Fruit fly (Drosophila melanogaster): ENCODE measurements around the gene Grl62a.

Gene Grl62a

dm6 chr3L:2021858-2022257 lies at the start of gene Grl62a:
Grl62a (minus strand) TSS chr3L:2021958.
- TF ChIP-seq insv (optimal IDR thresholded peaks at IDR 0.05) = no peak

DNA sequence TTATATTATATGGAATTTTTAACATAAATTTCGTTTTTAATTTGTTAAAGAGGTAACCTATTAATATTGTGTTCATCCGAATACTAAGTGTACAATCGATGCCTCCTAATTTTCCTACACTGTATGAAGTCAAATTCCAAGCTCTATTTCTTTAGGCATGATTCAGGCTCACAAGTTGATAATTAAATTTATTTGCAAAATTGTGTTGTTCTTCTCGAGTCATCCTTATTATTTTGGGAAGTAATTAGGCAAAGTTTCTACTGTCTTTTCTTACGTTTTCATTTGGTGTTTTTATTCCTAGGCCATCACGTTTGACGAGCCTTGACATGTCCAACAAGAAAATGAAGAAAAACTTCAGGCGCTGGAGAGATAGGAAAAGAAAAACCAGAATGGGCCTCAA lies 16.4 kb upstream of the Grl62a start, which contains the start of gene CG42355:
TSS of gene CG42355 (minus strand) at position 101 of the 400 bp plus-strand sequence.
- no peak for TF ChIP-seq psq (optimal IDR thresholded peaks at IDR 0.05)
- TF ChIP-seq h (optimal IDR thresholded peaks at IDR 0.05) = no peak
- no peak for TF ChIP-seq Sin3A (optimal IDR thresholded peaks at IDR 0.05)
- no peak for TF ChIP-seq Myc (optimal IDR thresholded peaks at IDR 0.05)
- TF ChIP-seq ttk (optimal IDR thresholded peaks at IDR 0.05) = no peak
- TF ChIP-seq insv (optimal IDR thresholded peaks at IDR 0.05) = no peak

DNA sequence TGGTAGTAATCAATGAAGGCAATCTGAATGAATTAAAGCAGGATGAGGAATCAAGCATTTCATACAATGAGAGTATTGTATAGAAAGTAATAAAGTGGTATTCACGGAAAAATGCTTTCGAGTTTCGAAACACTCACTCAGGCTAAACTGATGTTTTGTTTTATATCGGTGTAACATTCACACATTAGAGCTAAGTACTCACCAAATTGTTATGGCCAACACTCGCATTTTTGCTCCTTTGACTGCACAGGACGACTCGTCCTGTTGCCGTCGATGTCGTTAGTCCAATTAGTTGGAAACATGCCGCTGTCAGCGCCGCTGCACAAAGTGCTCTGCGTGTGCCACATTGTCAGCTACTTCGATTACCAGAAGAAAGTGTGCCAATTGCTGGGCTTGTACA lies 4.9 kb upstream of the Grl62a start, which contains the start of gene Grl62c:
TSS of gene Grl62c (plus strand) at position 301 of the 400 bp plus-strand sequence.
- no peak for TF ChIP-seq Sin3A (optimal IDR thresholded peaks at IDR 0.05)
- no peak for TF ChIP-seq ttk (optimal IDR thresholded peaks at IDR 0.05)
- TF ChIP-seq psq (optimal IDR thresholded peaks at IDR 0.05) = no peak
- TF ChIP-seq h (optimal IDR thresholded peaks at IDR 0.05) = no peak
- TF ChIP-seq insv (optimal IDR thresholded peaks at IDR 0.05) = no peak
- TF ChIP-seq Myc (optimal IDR thresholded peaks at IDR 0.05) = no peak

- no peak for TF ChIP-seq Sin3A (optimal IDR thresholded peaks at IDR 0.05)
- TF ChIP-seq h (optimal IDR thresholded peaks at IDR 0.05) = no peak
- TF ChIP-seq insv (optimal IDR thresholded peaks at IDR 0.05) = no peak
- TF ChIP-seq psq (optimal IDR thresholded peaks at IDR 0.05) = no peak
- TF ChIP-seq Myc (optimal IDR thresholded peaks at IDR 0.05) = no peak
- TF ChIP-seq ttk (optimal IDR thresholded peaks at IDR 0.05) = no peak
Measured at dm6 chr3L:2023291-2023690, 1.5 kb upstream of the Grl62a start, which contains the start of gene Grl62b. Grl62b (minus strand) TSS chr3L:2023391.

DNA sequence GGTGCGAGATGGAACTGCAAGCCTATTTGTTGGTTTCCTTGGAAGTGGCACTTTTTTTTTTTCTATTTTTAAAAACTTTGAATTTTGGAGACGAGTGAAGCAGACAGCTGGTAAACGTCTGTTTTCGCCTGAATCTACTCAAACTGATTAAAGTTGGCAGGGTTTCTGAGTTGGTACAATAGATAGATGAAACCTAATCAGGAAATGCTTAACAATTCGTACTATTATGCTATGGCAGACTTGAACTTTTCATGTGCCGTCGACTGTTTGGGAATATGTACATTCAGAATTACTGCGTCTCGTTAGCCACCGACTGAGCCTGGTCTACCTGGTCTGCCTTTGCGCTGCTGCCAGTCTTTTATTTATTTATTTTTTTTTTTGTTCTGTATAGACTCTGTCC lies 16.2 kb downstream of the Grl62a start, which contains the start of gene CG42841:
TSS of gene CG42841 (minus strand) at position 101 of the 400 bp plus-strand sequence.
- TF ChIP-seq psq (optimal IDR thresholded peaks at IDR 0.05) (no peak), insv (optimal IDR thresholded peaks at IDR 0.05) (no peak), Sin3A (optimal IDR thresholded peaks at IDR 0.05) (no peak), ttk (optimal IDR thresholded peaks at IDR 0.05) (no peak), Myc (optimal IDR thresholded peaks at IDR 0.05) (no peak), h (optimal IDR thresholded peaks at IDR 0.05) (no peak)

- no peak for TF ChIP-seq ttk (optimal IDR thresholded peaks at IDR 0.05)
- TF ChIP-seq psq (optimal IDR thresholded peaks at IDR 0.05) = no peak
- no peak for TF ChIP-seq h (optimal IDR thresholded peaks at IDR 0.05)
- TF ChIP-seq Sin3A (optimal IDR thresholded peaks at IDR 0.05) = no peak
- no peak for TF ChIP-seq insv (optimal IDR thresholded peaks at IDR 0.05)
- no peak for TF ChIP-seq Myc (optimal IDR thresholded peaks at IDR 0.05)
Measured at dm6 chr3L:2004732-2005131, 17.0 kb downstream of the Grl62a start.

dm6 chr3L:1985406-1985805 lies 36.4 kb downstream of the Grl62a start:
- TF ChIP-seq psq (optimal IDR thresholded peaks at IDR 0.05) = no peak
- no peak for TF ChIP-seq ttk (optimal IDR thresholded peaks at IDR 0.05)

DNA sequence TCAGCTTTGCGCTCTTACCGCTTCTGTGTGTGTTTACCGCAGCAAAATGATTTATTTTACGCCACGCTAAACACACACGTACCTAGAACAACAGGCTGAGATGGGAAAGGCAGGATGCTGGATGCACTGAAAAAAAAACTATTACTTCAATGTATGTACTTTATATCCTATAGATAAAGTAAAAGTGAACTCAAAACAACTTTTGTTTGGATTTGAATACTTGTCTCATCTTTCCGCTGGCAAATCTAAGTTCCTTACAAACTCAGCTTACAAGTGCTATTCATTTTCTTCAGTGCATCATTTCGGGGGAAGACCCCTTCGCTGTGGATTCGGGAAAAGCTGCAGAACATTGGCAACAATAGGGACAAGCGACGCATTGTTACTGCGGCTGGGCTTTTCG lies 45.0 kb downstream of the Grl62a start:
- TF ChIP-seq psq (optimal IDR thresholded peaks at IDR 0.05) (no peak), Myc (optimal IDR thresholded peaks at IDR 0.05) (no peak), insv (optimal IDR thresholded peaks at IDR 0.05) (no peak), Sin3A (optimal IDR thresholded peaks at IDR 0.05) (no peak), h (optimal IDR thresholded peaks at IDR 0.05) (no peak), ttk (optimal IDR thresholded peaks at IDR 0.05) (no peak)

DNA sequence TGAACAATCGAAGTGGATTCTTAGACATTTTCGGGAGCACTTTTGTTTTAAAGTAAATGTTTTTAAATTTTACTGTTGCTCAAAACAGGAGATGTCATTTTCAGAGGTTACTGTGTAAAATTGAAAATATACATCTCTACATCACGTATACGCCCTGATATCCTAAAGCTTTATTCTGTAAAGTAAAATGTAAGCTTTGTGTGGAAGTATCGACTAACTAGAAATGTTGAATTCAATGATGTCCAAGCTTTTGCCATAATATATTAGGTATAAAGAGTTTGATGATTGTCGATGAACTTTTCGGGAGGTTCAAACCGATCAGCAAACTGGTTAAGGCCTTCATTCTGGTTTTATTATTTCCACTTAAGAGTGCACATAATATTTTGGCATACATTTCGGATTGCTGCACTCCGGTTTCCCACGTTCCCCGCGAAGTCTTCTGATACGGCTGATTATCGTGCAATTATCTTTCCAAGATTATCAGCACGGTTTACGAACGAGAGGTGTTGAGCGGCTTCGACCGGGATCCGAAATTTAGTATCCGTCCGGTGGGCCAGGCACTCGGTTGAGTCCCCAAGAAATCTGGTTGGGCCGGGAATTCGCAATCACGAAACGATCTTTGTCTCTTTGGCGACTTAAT lies 50.5 kb downstream of the Grl62a start, which contains the start of the genes CG11815 and acs:
TSS of gene CG11815 (minus strand) at position 98 of the 640 bp plus-strand sequence.
TSS of gene acs (plus strand) at position 536 of the 640 bp plus-strand sequence.
- TF ChIP-seq insv (optimal IDR thresholded peaks at IDR 0.05) (no peak), Sin3A (optimal IDR thresholded peaks at IDR 0.05) (no peak), ttk (optimal IDR thresholded peaks at IDR 0.05) (no peak), Myc (optimal IDR thresholded peaks at IDR 0.05) (no peak), psq (optimal IDR thresholded peaks at IDR 0.05) (no peak), h (optimal IDR thresholded peaks at IDR 0.05) (no peak)

Measured in Kc167 (cell line).